Fruit fly (Drosophila melanogaster) whole organism, adult: ENCODE measurements around the gene CG3164.

Source experiments
- CG5204 ChIP-seq: fragments of 200-800 bp; sonication (Bioruptor generic); optimal IDR thresholded peaks from 2 replicates; lab custom pipeline; 2016; ENCODE audit warnings: missing biosample characterization, missing genetic modification characterization
- CG7045 ChIP-seq: fragments of 200-800 bp; sonication (Bioruptor generic); optimal IDR thresholded peaks from 2 replicates; lab custom pipeline; 2017; ENCODE audit warnings: missing biosample characterization, mild to moderate bottlenecking, missing genetic modification characterization
- Crg-1 ChIP-seq: fragments of 200-800 bp; sonication (Bioruptor generic); optimal IDR thresholded peaks from 2 replicates; lab custom pipeline; 2016; ENCODE audit warnings: missing biosample characterization, missing genetic modification characterization
- cic ChIP-seq: fragments of 200-800 bp; sonication (Bioruptor generic); optimal IDR thresholded peaks from 2 replicates; lab custom pipeline; 2017; ENCODE audit warnings: missing biosample characterization, mild to moderate bottlenecking, missing genetic modification characterization, moderate library complexity
- kay ChIP-seq: fragments of 200-800 bp; sonication (Bioruptor generic); peaks from one replicate; lab custom pipeline; 2016; ENCODE audit warnings: missing biosample characterization, missing genetic modification characterization, borderline replicate concordance

DNA sequence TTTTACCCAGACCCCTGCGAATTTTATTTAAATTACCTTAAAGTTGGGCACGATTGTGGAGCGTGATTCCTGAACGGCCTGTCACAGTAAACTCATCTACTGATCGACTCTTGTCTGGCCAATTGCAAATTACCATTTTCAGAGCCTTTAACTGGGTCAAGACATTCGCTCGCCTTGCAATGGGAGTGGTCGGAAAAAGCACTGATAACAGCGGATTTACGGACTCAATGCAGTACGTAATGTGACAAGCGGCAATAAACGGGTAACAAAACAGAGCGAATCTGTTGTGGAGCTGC is 5.5 kb upstream of the CG3164 start:
- TF ChIP-seq CG7045: no peak
- no peak for TF ChIP-seq Crg-1 (GFP tag; lab: Kevin White, UChicago)
- TF ChIP-seq cic (GFP tag; lab: Kevin White, UChicago): no peak
- TF ChIP-seq kay: no peak
- TF ChIP-seq CG5204 (GFP tag; lab: Kevin White, UChicago): no peak
